Worm (Caenorhabditis elegans) whole organism, young adult: ENCODE data around the gene uncp-18.
A peak's percentile ranks its signal among the peaks of the same experiment; 100 is the strongest.

Experiments
- C06A6.2 ChIP-seq: fragments of 200-800 bp; sonication (Bioruptor generic); conservative IDR thresholded peaks from 2 replicates; pipeline ENCODE4 v1.3.6; 2022; ENCODE audit warnings: missing genetic modification characterization, missing compliant biosample characterization
- F23B12.7 ChIP-seq: sonication (generic microtip); optimal IDR thresholded peaks from 2 replicates; lab custom pipeline; 2017; ENCODE audit warnings: missing genetic modification characterization, mild to moderate bottlenecking, missing compliant biosample characterization, antibody characterized with exemption, moderate library complexity; ENCODE audit not compliant: insufficient read depth
- F33H1.4 ChIP-seq: fragments of 200-800 bp; sonication (Bioruptor generic); IDR thresholded peaks from 2 replicates; pipeline ENCODE4 v1.3.6; 2022; ENCODE audit warnings: missing genetic modification reagents, missing genetic modification characterization, missing compliant biosample characterization
- T07F8.4 ChIP-seq: sonication (generic microtip); optimal IDR thresholded peaks from 2 replicates; lab custom pipeline; 2016; ENCODE audit warnings: mild to moderate bottlenecking, missing genetic modification characterization, moderate library complexity, missing compliant biosample characterization
- Y53F4B.3 ChIP-seq: fragments of 200-800 bp; sonication (Bioruptor generic); IDR thresholded peaks from 2 replicates; pipeline ENCODE4 v1.3.6; 2022; ENCODE audit warnings: missing genetic modification reagents, missing genetic modification characterization, missing compliant biosample characterization
- aptf-2 ChIP-seq: fragments of 200-800 bp; sonication (Bioruptor generic); conservative IDR thresholded peaks from 2 replicates; pipeline ENCODE4 v1.3.6; 2022; ENCODE audit warnings: missing genetic modification reagents, missing genetic modification characterization, missing compliant biosample characterization
- attf-5 ChIP-seq: fragments of 200-800 bp; sonication (Bioruptor generic); optimal IDR thresholded peaks from 2 replicates; lab custom pipeline; 2018; ENCODE audit warnings: mild to moderate bottlenecking, missing genetic modification characterization, missing compliant biosample characterization
- bed-1 ChIP-seq: fragments of 200-800 bp; sonication (Bioruptor generic); IDR thresholded peaks from 2 replicates; pipeline ENCODE4 v1.3.6; 2022; ENCODE audit warnings: missing genetic modification reagents, missing genetic modification characterization, missing compliant biosample characterization
- ccch-3 ChIP-seq: fragments of 200-800 bp; sonication (Bioruptor generic); optimal IDR thresholded peaks from 2 replicates; lab custom pipeline; 2018; ENCODE audit warnings: mild to moderate bottlenecking, missing genetic modification characterization, missing compliant biosample characterization
- cebp-1 ChIP-seq, 2 experiments: fragments of 200-800 bp in 1 of 2; sonication (Bioruptor generic) in 1 of 2; sonication (generic microtip) in 1 of 2; IDR thresholded peaks in 1 of 2; optimal IDR thresholded peaks in 1 of 2; 2 replicates each; pipeline versions ENCODE4 v1.3.6 to Lab custom; 2017 to 2022; ENCODE audit warnings: missing compliant biosample characterization in 2 of 2, missing genetic modification characterization in 2 of 2, mild to moderate bottlenecking in 1 of 2, missing genetic modification reagents in 1 of 2, moderate library complexity in 1 of 2
- cebp-2 ChIP-seq: fragments of 200-800 bp; sonication (Bioruptor generic); IDR thresholded peaks from 2 replicates; pipeline ENCODE4 v1.3.6; 2022; ENCODE audit warnings: missing genetic modification characterization, missing compliant biosample characterization
- ceh-27 ChIP-seq: fragments of 200-800 bp; sonication (Bioruptor generic); optimal IDR thresholded peaks from 2 replicates; lab custom pipeline; 2018; ENCODE audit warnings: mild to moderate bottlenecking, missing genetic modification characterization, moderate library complexity, missing compliant biosample characterization
- ceh-40 ChIP-seq: fragments of 200-800 bp; sonication (Bioruptor generic); IDR thresholded peaks from 2 replicates; pipeline ENCODE4 v1.3.6; 2022; ENCODE audit warnings: missing genetic modification characterization, missing compliant biosample characterization
- dpff-1 ChIP-seq: sonication (generic microtip); optimal IDR thresholded peaks from 2 replicates; lab custom pipeline; 2017; ENCODE audit warnings: mild to moderate bottlenecking, missing genetic modification characterization, missing compliant biosample characterization
- egl-44 ChIP-seq: fragments of 200-800 bp; sonication (Bioruptor generic); IDR thresholded peaks from 2 replicates; pipeline ENCODE4 v1.3.6; 2022; ENCODE audit warnings: missing genetic modification reagents, missing genetic modification characterization, missing compliant biosample characterization
- hmg-1.2 ChIP-seq: fragments of 200-800 bp; sonication (Bioruptor generic); IDR thresholded peaks from 2 replicates; pipeline ENCODE4 v1.3.6; 2022; ENCODE audit warnings: missing genetic modification reagents, missing genetic modification characterization, missing compliant biosample characterization
- let-526 ChIP-seq: fragments of 200-800 bp; sonication (Bioruptor generic); IDR thresholded peaks from 2 replicates; pipeline ENCODE4 v1.3.6; 2022; ENCODE audit warnings: missing genetic modification reagents, missing genetic modification characterization, missing compliant biosample characterization
- lin-26 ChIP-seq: fragments of 200-800 bp; sonication (Bioruptor generic); IDR thresholded peaks from 2 replicates; pipeline ENCODE4 v1.3.6; 2022; ENCODE audit warnings: missing genetic modification reagents, missing genetic modification characterization, missing compliant biosample characterization
- lin-40 ChIP-seq: sonication (generic microtip); optimal IDR thresholded peaks from 2 replicates; lab custom pipeline; 2016; ENCODE audit warnings: missing genetic modification characterization, mild to moderate bottlenecking, missing compliant biosample characterization, missing genotype, missing genetic modification reagents
- madf-3 ChIP-seq: fragments of 200-800 bp; sonication (Bioruptor generic); IDR thresholded peaks from 2 replicates; pipeline ENCODE4 v1.3.6; 2022; ENCODE audit warnings: missing genetic modification reagents, missing genetic modification characterization, missing compliant biosample characterization
- madf-6 ChIP-seq: fragments of 200-800 bp; sonication (Bioruptor generic); IDR thresholded peaks from 2 replicates; pipeline ENCODE4 v1.3.6; 2022; ENCODE audit warnings: missing genetic modification reagents, missing genetic modification characterization, missing compliant biosample characterization
- mel-28 ChIP-seq: sonication (generic microtip); optimal IDR thresholded peaks from 2 replicates; lab custom pipeline; 2016; ENCODE audit warnings: borderline replicate concordance, mild to moderate bottlenecking, missing genetic modification characterization, missing compliant biosample characterization
- nhr-27 ChIP-seq: fragments of 200-800 bp; sonication (Bioruptor generic); optimal IDR thresholded peaks from 2 replicates; lab custom pipeline; 2018; ENCODE audit warnings: mild to moderate bottlenecking, missing genetic modification characterization, moderate library complexity, missing compliant biosample characterization
- nhr-80 ChIP-seq: sonication (generic microtip); optimal IDR thresholded peaks from 2 replicates; lab custom pipeline; 2016; ENCODE audit warnings: missing genetic modification characterization, missing compliant biosample characterization
- pbrm-1 ChIP-seq: fragments of 200-800 bp; sonication (Bioruptor generic); IDR thresholded peaks from 2 replicates; pipeline ENCODE4 v1.3.6; 2022; ENCODE audit warnings: missing genetic modification reagents, missing genetic modification characterization, missing compliant biosample characterization
- sdz-38 ChIP-seq: sonication (generic microtip); optimal IDR thresholded peaks from 2 replicates; lab custom pipeline; 2016; ENCODE audit warnings: missing genotype, missing genetic modification characterization, missing compliant biosample characterization
- somi-1 ChIP-seq: fragments of 200-800 bp; sonication (Bioruptor generic); optimal IDR thresholded peaks from 2 replicates; lab custom pipeline; 2018; ENCODE audit warnings: mild to moderate bottlenecking, missing genetic modification characterization, missing compliant biosample characterization
- tbp1 ChIP-seq: fragments of 200-800 bp; sonication (Bioruptor generic); optimal IDR thresholded peaks from 2 replicates; lab custom pipeline; 2018; ENCODE audit warnings: mild to moderate bottlenecking, missing genetic modification characterization, missing compliant biosample characterization
- ztf-22 ChIP-seq: fragments of 200-800 bp; sonication (Bioruptor generic); optimal IDR thresholded peaks from 2 replicates; lab custom pipeline; 2018; ENCODE audit warnings: mild to moderate bottlenecking, missing genetic modification characterization, moderate library complexity, missing compliant biosample characterization

uncp-18 gene

ce11 chrIV:366406-366805 is 24.0 kb upstream of the uncp-18 start:
- TF ChIP-seq let-526 (GFP tag; lab: Robert Waterston, UW) (no peak), nhr-80 (tag; lab: Kevin White, UChicago) (no peak), ccch-3 (GFP tag; lab: Kevin White, UChicago) (no peak), ceh-27 (GFP tag; lab: Kevin White, UChicago) (peak; percentile 14), F33H1.4 (GFP tag; lab: Robert Waterston, UW) (no peak), bed-1 (GFP tag; lab: Robert Waterston, UW) (no peak), aptf-2 (no peak), cebp-1 (GFP tag; IDR thresholded peaks at IDR 0.05; lab: Robert Waterston, UW) (no peak), cebp-1 (tag; optimal IDR thresholded peaks at IDR 0.05; lab: Kevin White, UChicago) (peak; percentile 19), lin-40 (peak; percentile 10)

ce11 chrIV:372146-372789 is 18.1 kb upstream of the uncp-18 start:
- TF ChIP-seq F33H1.4 (GFP tag; lab: Robert Waterston, UW) = 0 out of 2 replicates have a peak, but pooled peaks have one; percentile 13
- no peak for TF ChIP-seq tbp1 (GFP tag; lab: Kevin White, UChicago)
- TF ChIP-seq aptf-2 = 0 out of 2 replicates have a peak, but pooled peaks have one; percentile 4
- no peak for TF ChIP-seq cebp-1 (GFP tag; IDR thresholded peaks at IDR 0.05; lab: Robert Waterston, UW)
- peak; percentile 65 for TF ChIP-seq cebp-1 (tag; optimal IDR thresholded peaks at IDR 0.05; lab: Kevin White, UChicago)
- peak; percentile 37; the same call in 1 of the 2 replicates for TF ChIP-seq hmg-1.2 (GFP tag; lab: Robert Waterston, UW)

- no peak for TF ChIP-seq madf-3 (GFP tag; lab: Robert Waterston, UW)
- TF ChIP-seq, all 124 proteins: peak for 0
Observed at ce11 chrIV:373963-374362, 16.4 kb upstream of the uncp-18 start.

ce11 chrIV:375915-376314 is 14.4 kb upstream of the uncp-18 start, which contains the start of gene fln-1:
TSS of gene fln-1 (minus strand) at chrIV:376015.
- TF ChIP-seq pbrm-1 (GFP tag; lab: Robert Waterston, UW) (no peak), madf-6 (GFP tag; lab: Robert Waterston, UW) (no peak), egl-44 (GFP tag; lab: Robert Waterston, UW) (no peak), dpff-1 (tag; lab: Kevin White, UChicago) (no peak), T07F8.4 (tag; lab: Kevin White, UChicago) (no peak), Y53F4B.3 (GFP tag; lab: Robert Waterston, UW) (no peak)

- TF ChIP-seq somi-1 (GFP tag; lab: Kevin White, UChicago) (no peak), sdz-38 (no peak), ccch-3 (GFP tag; lab: Kevin White, UChicago) (no peak), ztf-22 (GFP tag; lab: Kevin White, UChicago) (no peak), cebp-2 (no peak), attf-5 (GFP tag; lab: Kevin White, UChicago) (no peak), lin-26 (GFP tag; lab: Robert Waterston, UW) (no peak)
- TF ChIP-seq, all 124 proteins: peak for 0
Observed at ce11 chrIV:377791-378190, 12.6 kb upstream of the uncp-18 start.

- TF ChIP-seq C06A6.2 (GFP tag; lab: Robert Waterston, UW) = no peak
- TF ChIP-seq nhr-80 (tag; lab: Kevin White, UChicago) = peak; percentile 63
Observed at ce11 chrIV:378367-378766, 12.0 kb upstream of the uncp-18 start.

- TF ChIP-seq T07F8.4 (tag; lab: Kevin White, UChicago) (no peak), F23B12.7 (tag; lab: Kevin White, UChicago) (no peak), ceh-40 (GFP tag; lab: Robert Waterston, UW) (no peak), mel-28 (tag; lab: Kevin White, UChicago) (no peak), nhr-27 (tag; lab: Kevin White, UChicago) (no peak)
Observed at ce11 chrIV:378838-379237, 11.5 kb upstream of the uncp-18 start.
